Worm (Caenorhabditis elegans) whole organism, dauer: ENCODE data around the gene M04G7.1.

Experiments
- unc-62 ChIP-seq: sonication (generic microtip); optimal IDR thresholded peaks from 2 replicates; lab custom pipeline; 2017; ENCODE audit warnings: missing biosample characterization, missing genetic modification reagents, missing genetic modification characterization

Gene M04G7.1

ce11 chrIV:445377-445776 lies 10.2 kb upstream of the M04G7.1 start, which contains the start of gene dpm-1:
dpm-1 (plus strand) TSS chrIV:445677.
- no peak for TF ChIP-seq unc-62 (GFP tag; lab: Kevin White, UChicago)

ce11 chrIV:454816-455215 lies 768 bp upstream of the M04G7.1 start, which contains the start of the genes Y66H1A.8 and M04G7.5:
Y66H1A.8 (minus strand) TSS chrIV:454916.
M04G7.5 (plus strand) TSS chrIV:455073.
- TF ChIP-seq unc-62 (GFP tag; lab: Kevin White, UChicago): no peak

- no peak for TF ChIP-seq unc-62 (GFP tag; lab: Kevin White, UChicago)
These were observed 5.1 kb downstream of the M04G7.1 start, which contains the start of gene M04G7.2 for ce11 chrIV:460614-461079. M04G7.2 (minus strand) TSS chrIV:461029.

- no peak for TF ChIP-seq unc-62 (GFP tag; lab: Kevin White, UChicago)
These were observed 6.5 kb downstream of the M04G7.1 start for ce11 chrIV:462050-462449.

ce11 chrIV:466569-466968 lies 11.0 kb downstream of the M04G7.1 start:
- TF ChIP-seq unc-62 (GFP tag; lab: Kevin White, UChicago): no peak

- no peak for TF ChIP-seq unc-62 (GFP tag; lab: Kevin White, UChicago)
These were observed 11.7 kb downstream of the M04G7.1 start for ce11 chrIV:467291-467690.

ce11 chrIV:468307-468706 lies 12.7 kb downstream of the M04G7.1 start:
- no peak for TF ChIP-seq unc-62 (GFP tag; lab: Kevin White, UChicago)

ce11 chrIV:481067-481466 lies 25.5 kb downstream of the M04G7.1 start, which contains the start of gene npr-37:
npr-37 (minus strand) TSS chrIV:481167.
- no peak for TF ChIP-seq unc-62 (GFP tag; lab: Kevin White, UChicago)

- TF ChIP-seq unc-62 (GFP tag; lab: Kevin White, UChicago): no peak
These were observed 28.4 kb downstream of the M04G7.1 start for ce11 chrIV:484004-484403.

ce11 chrIV:484768-485167 lies 29.2 kb downstream of the M04G7.1 start:
- no peak for TF ChIP-seq unc-62 (GFP tag; lab: Kevin White, UChicago)

- TF ChIP-seq unc-62 (GFP tag; lab: Kevin White, UChicago): no peak
These were observed 41.6 kb downstream of the M04G7.1 start for ce11 chrIV:497155-497554.

- no peak for TF ChIP-seq unc-62 (GFP tag; lab: Kevin White, UChicago)
These were observed 48.9 kb downstream of the M04G7.1 start for ce11 chrIV:504495-504894.

- no peak for TF ChIP-seq unc-62 (GFP tag; lab: Kevin White, UChicago)
These were observed 50.8 kb downstream of the M04G7.1 start, which contains the start of gene W03G1.5 for ce11 chrIV:506384-506783. W03G1.5 (minus strand) TSS chrIV:506484.
